Worm (Caenorhabditis elegans) whole organism, young adult: ENCODE data around the gene igdb-3.

Experiments
- B0019.2 ChIP-seq: fragments of 200-800 bp; sonication (Bioruptor generic); conservative IDR thresholded peaks from 2 replicates; pipeline ENCODE4 v1.3.6; 2022; ENCODE audit warnings: missing genetic modification reagents, missing genetic modification characterization, missing compliant biosample characterization
- B0035.1 ChIP-seq: sonication (generic microtip); optimal IDR thresholded peaks from 2 replicates; lab custom pipeline; 2016; ENCODE audit warnings: missing genetic modification characterization, mild to moderate bottlenecking, missing compliant biosample characterization, missing genotype, missing genetic modification reagents
- F22D6.2 ChIP-seq: sonication (generic microtip); optimal IDR thresholded peaks from 2 replicates; lab custom pipeline; 2016; ENCODE audit warnings: mild to moderate bottlenecking, missing genetic modification characterization, missing compliant biosample characterization
- F23B12.7 ChIP-seq: sonication (generic microtip); optimal IDR thresholded peaks from 2 replicates; lab custom pipeline; 2017; ENCODE audit warnings: missing genetic modification characterization, mild to moderate bottlenecking, missing compliant biosample characterization, antibody characterized with exemption, moderate library complexity; ENCODE audit not compliant: insufficient read depth
- F39B2.1 ChIP-seq: fragments of 200-800 bp; sonication (Bioruptor generic); IDR thresholded peaks from 2 replicates; pipeline ENCODE4 v1.3.6; 2022; ENCODE audit warnings: missing genetic modification reagents, missing genetic modification characterization, missing compliant biosample characterization
- F55B11.4 ChIP-seq: sonication (generic microtip); optimal IDR thresholded peaks from 2 replicates; lab custom pipeline; 2016; ENCODE audit warnings: missing compliant biosample characterization, missing genetic modification characterization, borderline replicate concordance; ENCODE audit not compliant: insufficient read depth
- K11D2.4 ChIP-seq: fragments of 200-800 bp; sonication (Bioruptor generic); IDR thresholded peaks from 2 replicates; pipeline ENCODE4 v1.3.6; 2022; ENCODE audit warnings: missing genetic modification reagents, missing genetic modification characterization, missing compliant biosample characterization
- T26A5.8 ChIP-seq: sonication (generic microtip); optimal IDR thresholded peaks from 2 replicates; lab custom pipeline; 2016; ENCODE audit warnings: missing genetic modification characterization, missing compliant biosample characterization
- Y53F4B.3 ChIP-seq: fragments of 200-800 bp; sonication (Bioruptor generic); IDR thresholded peaks from 2 replicates; pipeline ENCODE4 v1.3.6; 2022; ENCODE audit warnings: missing genetic modification reagents, missing genetic modification characterization, missing compliant biosample characterization
- Y53G8AR.9 ChIP-seq: fragments of 200-800 bp; sonication (Bioruptor generic); conservative IDR thresholded peaks from 2 replicates; pipeline ENCODE4 v1.3.6; 2022; ENCODE audit warnings: missing genetic modification reagents, missing genetic modification characterization, missing compliant biosample characterization
- Y95B8A.8 ChIP-seq: fragments of 200-800 bp; sonication (Bioruptor generic); IDR thresholded peaks from 2 replicates; pipeline ENCODE4 v1.3.6; 2022; ENCODE audit warnings: missing genetic modification reagents, missing genetic modification characterization, missing compliant biosample characterization
- ama-1 ChIP-seq, 3 experiments: fragments of 150-350 bp in 1 of 3; sonication (generic microtip) in 2 of 3; optimal IDR thresholded peaks; 2 replicates each; lab custom pipeline; 2014 to 2018; ENCODE audit warnings: missing biosample characterization in 2 of 3, missing genetic modification characterization in 2 of 3, missing genetic modification reagents in 2 of 3
- aptf-3 ChIP-seq: fragments of 200-800 bp; sonication (Bioruptor generic); IDR thresholded peaks from 2 replicates; pipeline ENCODE4 v1.3.6; 2022; ENCODE audit warnings: missing genetic modification characterization, missing compliant biosample characterization
- athp-1 ChIP-seq: sonication (generic microtip); optimal IDR thresholded peaks from 2 replicates; lab custom pipeline; 2017; ENCODE audit warnings: mild to moderate bottlenecking, missing genetic modification characterization, missing compliant biosample characterization
- attf-3 ChIP-seq: fragments of 200-800 bp; sonication (Bioruptor generic); conservative IDR thresholded peaks from 2 replicates; pipeline ENCODE4 v1.3.6; 2022; ENCODE audit warnings: missing genetic modification reagents, missing genetic modification characterization, missing compliant biosample characterization
- attf-5 ChIP-seq: fragments of 200-800 bp; sonication (Bioruptor generic); optimal IDR thresholded peaks from 2 replicates; lab custom pipeline; 2018; ENCODE audit warnings: mild to moderate bottlenecking, missing genetic modification characterization, missing compliant biosample characterization
- ceh-100 ChIP-seq: fragments of 200-800 bp; sonication (Bioruptor generic); IDR thresholded peaks from 2 replicates; pipeline ENCODE4 v1.3.6; 2022; ENCODE audit warnings: missing genetic modification reagents, missing genetic modification characterization, missing compliant biosample characterization
- ceh-27 ChIP-seq: fragments of 200-800 bp; sonication (Bioruptor generic); optimal IDR thresholded peaks from 2 replicates; lab custom pipeline; 2018; ENCODE audit warnings: mild to moderate bottlenecking, missing genetic modification characterization, moderate library complexity, missing compliant biosample characterization
- ceh-40 ChIP-seq: fragments of 200-800 bp; sonication (Bioruptor generic); IDR thresholded peaks from 2 replicates; pipeline ENCODE4 v1.3.6; 2022; ENCODE audit warnings: missing genetic modification characterization, missing compliant biosample characterization
- ceh-58 ChIP-seq: fragments of 200-800 bp; sonication (Bioruptor generic); IDR thresholded peaks from 2 replicates; pipeline ENCODE4 v1.3.6; 2022; ENCODE audit warnings: missing genetic modification characterization, missing compliant biosample characterization
- efl-1 ChIP-seq: fragments of 150-350 bp; optimal IDR thresholded peaks from 2 replicates; lab custom pipeline; 2014; ENCODE audit warnings: missing biosample characterization, missing genetic modification reagents, missing genetic modification characterization
- ekl-4 ChIP-seq: fragments of 200-800 bp; sonication (Bioruptor generic); IDR thresholded peaks from 2 replicates; pipeline ENCODE4 v1.3.6; 2022; ENCODE audit warnings: missing genetic modification reagents, missing genetic modification characterization, missing compliant biosample characterization
- gei-17 ChIP-seq: fragments of 200-800 bp; sonication (Bioruptor generic); optimal IDR thresholded peaks from 2 replicates; lab custom pipeline; 2018; ENCODE audit warnings: mild to moderate bottlenecking, missing genetic modification characterization, missing compliant biosample characterization
- let-526 ChIP-seq: fragments of 200-800 bp; sonication (Bioruptor generic); IDR thresholded peaks from 2 replicates; pipeline ENCODE4 v1.3.6; 2022; ENCODE audit warnings: missing genetic modification reagents, missing genetic modification characterization, missing compliant biosample characterization
- let-607 ChIP-seq, 2 experiments: fragments of 200-800 bp in 1 of 2; sonication (Bioruptor generic) in 1 of 2; sonication (generic microtip) in 1 of 2; optimal IDR thresholded peaks; 2 replicates each; lab custom pipeline; 2016 to 2018; ENCODE audit warnings: mild to moderate bottlenecking in 2 of 2, missing compliant biosample characterization in 2 of 2, missing genetic modification characterization in 2 of 2, moderate library complexity in 2 of 2, missing genotype in 1 of 2
- lin-26 ChIP-seq: fragments of 200-800 bp; sonication (Bioruptor generic); IDR thresholded peaks from 2 replicates; pipeline ENCODE4 v1.3.6; 2022; ENCODE audit warnings: missing genetic modification reagents, missing genetic modification characterization, missing compliant biosample characterization
- lir-1 ChIP-seq: fragments of 200-800 bp; sonication (Bioruptor generic); conservative IDR thresholded peaks from 2 replicates; pipeline ENCODE4 v1.3.6; 2022; ENCODE audit warnings: missing genetic modification reagents, missing genetic modification characterization, missing compliant biosample characterization
- lsl-1 ChIP-seq: fragments of 200-800 bp; sonication (Bioruptor generic); optimal IDR thresholded peaks from 2 replicates; lab custom pipeline; 2018; ENCODE audit warnings: mild to moderate bottlenecking, missing genetic modification characterization, moderate library complexity, missing compliant biosample characterization
- madf-10 ChIP-seq: sonication (generic microtip); optimal IDR thresholded peaks from 2 replicates; lab custom pipeline; 2016; ENCODE audit warnings: mild to moderate bottlenecking, missing genetic modification characterization, missing compliant biosample characterization
- madf-6 ChIP-seq: fragments of 200-800 bp; sonication (Bioruptor generic); IDR thresholded peaks from 2 replicates; pipeline ENCODE4 v1.3.6; 2022; ENCODE audit warnings: missing genetic modification reagents, missing genetic modification characterization, missing compliant biosample characterization
- mcd-1 ChIP-seq: fragments of 200-800 bp; sonication (Bioruptor generic); IDR thresholded peaks from 2 replicates; pipeline ENCODE4 v1.3.6; 2022; ENCODE audit warnings: missing genetic modification reagents, missing genetic modification characterization, missing compliant biosample characterization
- mes-4 ChIP-seq: sonication (generic microtip); optimal IDR thresholded peaks from 2 replicates; lab custom pipeline; 2016; ENCODE audit warnings: missing genotype, missing genetic modification characterization, missing compliant biosample characterization
- nfya-2 ChIP-seq: fragments of 200-800 bp; sonication (Bioruptor generic); IDR thresholded peaks from 2 replicates; pipeline ENCODE4 v1.3.6; 2022; ENCODE audit warnings: missing genetic modification reagents, missing genetic modification characterization, missing compliant biosample characterization
- nfyb-1 ChIP-seq: fragments of 200-800 bp; sonication (Bioruptor generic); IDR thresholded peaks from 2 replicates; pipeline ENCODE4 v1.3.6; 2022; ENCODE audit warnings: missing genetic modification reagents, missing genetic modification characterization, missing compliant biosample characterization
- nhr-120 ChIP-seq: fragments of 200-800 bp; sonication (Bioruptor generic); IDR thresholded peaks from 2 replicates; pipeline ENCODE4 v1.3.6; 2022; ENCODE audit warnings: missing genetic modification characterization, missing compliant biosample characterization
- nhr-179 ChIP-seq: sonication (generic microtip); optimal IDR thresholded peaks from 2 replicates; lab custom pipeline; 2016; ENCODE audit warnings: mild to moderate bottlenecking, missing genetic modification characterization, missing compliant biosample characterization
- pha-4 ChIP-seq: fragments of 150-350 bp; sonication (generic microtip); optimal IDR thresholded peaks from 2 replicates; lab custom pipeline; 2014; ENCODE audit warnings: missing biosample characterization, missing genetic modification reagents, missing genetic modification characterization
- rcor-1 ChIP-seq: fragments of 200-800 bp; sonication (Bioruptor generic); IDR thresholded peaks from 2 replicates; pipeline ENCODE4 v1.3.6; 2022; ENCODE audit warnings: missing genetic modification reagents, missing genetic modification characterization, missing compliant biosample characterization
- snpc-4 ChIP-seq, 5 experiments: fragments of 150-350 bp in 1 of 5; sonication (generic microtip) in 4 of 5; optimal IDR thresholded peaks; 2 replicates each; lab custom pipeline; 2014 to 2018; ENCODE audit warnings: missing genetic modification characterization in 5 of 5, missing biosample characterization in 3 of 5, antibody characterized with exemption in 2 of 5, mild to moderate bottlenecking in 2 of 5, missing compliant biosample characterization in 2 of 5, missing genotype in 2 of 5, moderate library complexity in 2 of 5, missing genetic modification reagents in 1 of 5
- sptf-2 ChIP-seq: fragments of 200-800 bp; sonication (Bioruptor generic); optimal IDR thresholded peaks from 2 replicates; lab custom pipeline; 2018; ENCODE audit warnings: mild to moderate bottlenecking, missing genetic modification characterization, missing compliant biosample characterization
- tbp1 ChIP-seq: fragments of 200-800 bp; sonication (Bioruptor generic); optimal IDR thresholded peaks from 2 replicates; lab custom pipeline; 2018; ENCODE audit warnings: mild to moderate bottlenecking, missing genetic modification characterization, missing compliant biosample characterization

The igdb-3 gene

ce11 chrX:6355030-6355635 lies 30.2 kb upstream of the igdb-3 start, which contains the start of gene C03B1.5:
TSS of gene C03B1.5 (plus strand) at chrX:6355585.
- TF ChIP-seq ekl-4 (GFP tag; lab: Robert Waterston, UW) = no peak

DNA sequence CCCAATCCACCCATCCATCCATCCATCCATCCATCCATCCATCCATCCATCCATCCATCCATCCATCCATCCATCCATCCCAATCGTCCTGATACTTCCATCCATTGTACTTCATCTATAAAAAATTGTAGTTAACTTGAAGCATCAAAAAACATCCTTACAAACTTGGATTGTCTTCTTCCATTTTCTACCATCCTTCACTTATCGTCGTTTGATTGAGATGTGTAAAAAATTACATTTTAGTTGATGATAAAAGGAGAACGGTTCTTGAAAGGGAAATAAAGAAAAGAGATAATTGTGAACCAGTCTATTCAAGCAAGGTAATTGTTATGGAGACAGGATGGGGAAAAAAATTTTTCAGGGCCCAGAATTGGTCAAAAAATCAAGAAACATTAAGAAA lies 27.5 kb upstream of the igdb-3 start, which contains the start of gene C03B1.10:
TSS of gene C03B1.10 (minus strand) at position 101 of the 400 bp plus-strand sequence.
- no peak for TF ChIP-seq tbp1
- TF ChIP-seq efl-1 (GFP tag; lab: Kevin White, UChicago) = no peak
- TF ChIP-seq B0035.1 = no peak
- no peak for TF ChIP-seq snpc-4 (GFP tag; optimal IDR thresholded peaks at IDR 0.05; lab: Kevin White, UChicago)
- TF ChIP-seq snpc-4 (tag; optimal IDR thresholded peaks at IDR 0.05; lab: Kevin White, UChicago) = no peak
- TF ChIP-seq ceh-58 (GFP tag; lab: Robert Waterston, UW) = no peak
- TF ChIP-seq ekl-4 (GFP tag; lab: Robert Waterston, UW) = no peak
- no peak for TF ChIP-seq pha-4 (tag; lab: Kevin White, UChicago)

- TF ChIP-seq T26A5.8 (tag; lab: Kevin White, UChicago) = no peak
- no peak for TF ChIP-seq Y95B8A.8 (GFP tag; lab: Robert Waterston, UW)
- TF ChIP-seq Y53G8AR.9 (GFP tag; lab: Robert Waterston, UW) = no peak
- no peak for TF ChIP-seq let-607 (tag; optimal IDR thresholded peaks at IDR 0.05; lab: Kevin White, UChicago)
- TF ChIP-seq mes-4 (tag; lab: Kevin White, UChicago) = no peak
- no peak for TF ChIP-seq F55B11.4
- TF ChIP-seq aptf-3 (GFP tag; lab: Robert Waterston, UW) = no peak
- no peak for TF ChIP-seq pha-4 (tag; lab: Kevin White, UChicago)
These were observed 25.2 kb upstream of the igdb-3 start for ce11 chrX:6360077-6360476.

- TF ChIP-seq F39B2.1 (GFP tag; lab: Robert Waterston, UW) (no peak), gei-17 (no peak), F22D6.2 (tag; lab: Kevin White, UChicago) (no peak), K11D2.4 (no peak), madf-6 (GFP tag; lab: Robert Waterston, UW) (no peak), lsl-1 (GFP tag; lab: Kevin White, UChicago) (no peak), sptf-2 (no peak), attf-3 (GFP tag; lab: Robert Waterston, UW) (no peak), nfya-2 (GFP tag; lab: Robert Waterston, UW) (no peak), nhr-120 (GFP tag; lab: Robert Waterston, UW) (no peak), athp-1 (tag; lab: Kevin White, UChicago) (no peak), ceh-27 (GFP tag; lab: Kevin White, UChicago) (no peak), Y53F4B.3 (GFP tag; lab: Robert Waterston, UW) (no peak), nfyb-1 (GFP tag; lab: Robert Waterston, UW) (no peak), B0019.2 (no peak)
These were observed 24.6 kb upstream of the igdb-3 start, which contains the start of gene C03B1.14 for ce11 chrX:6360658-6361057. TSS of gene C03B1.14 (minus strand) at chrX:6360758.

- TF ChIP-seq mcd-1 (no peak), ama-1 (optimal IDR thresholded peaks at IDR 0.05; lab: Kevin White, UChicago) (no peak), ama-1 (GFP tag; optimal IDR thresholded peaks at IDR 0.05; lab: Kevin White, UChicago) (no peak), attf-5 (GFP tag; lab: Kevin White, UChicago) (no peak), F23B12.7 (tag; lab: Kevin White, UChicago) (no peak), efl-1 (GFP tag; lab: Kevin White, UChicago) (no peak), nhr-179 (tag; lab: Kevin White, UChicago) (no peak), ceh-40 (no peak), lir-1 (GFP tag; lab: Robert Waterston, UW) (no peak), aptf-3 (GFP tag; lab: Robert Waterston, UW) (no peak), lin-26 (GFP tag; lab: Robert Waterston, UW) (no peak), mes-4 (tag; lab: Kevin White, UChicago) (no peak), let-526 (GFP tag; lab: Robert Waterston, UW) (no peak), madf-10 (tag; lab: Kevin White, UChicago) (no peak), ceh-100 (GFP tag; lab: Robert Waterston, UW) (no peak), rcor-1 (GFP tag; lab: Robert Waterston, UW) (no peak)
These were observed 21.1 kb upstream of the igdb-3 start, which contains the start of gene C03B1.4 for ce11 chrX:6364196-6364595. TSS of gene C03B1.4 (plus strand) at chrX:6364496.
